Worm (Caenorhabditis elegans) whole organism, L4 larva: Measurements from ENCODE around the gene B0034.4.

Experiments used
- D1046.2 ChIP-seq: fragments of 200-800 bp; sonication (Bioruptor generic); IDR thresholded peaks from 2 replicates; pipeline ENCODE4 v1.3.6; 2022; ENCODE audit warnings: missing genetic modification characterization, missing compliant biosample characterization
- F49E8.2 ChIP-seq: sonication (generic microtip); optimal IDR thresholded peaks from 2 replicates; lab custom pipeline; 2016; ENCODE audit warnings: missing compliant biosample characterization, mild to moderate bottlenecking, missing genetic modification characterization, borderline replicate concordance
- Y105C5A.15 ChIP-seq: fragments of 200-800 bp; sonication (Bioruptor generic); IDR thresholded peaks from 2 replicates; pipeline ENCODE4 v1.3.6; 2022; ENCODE audit warnings: missing genetic modification characterization, missing compliant biosample characterization
- Y48G9A.11 ChIP-seq: fragments of 200-800 bp; sonication (Bioruptor generic); IDR thresholded peaks from 2 replicates; pipeline ENCODE4 v1.3.6; 2022; ENCODE audit warnings: missing genetic modification reagents, missing genetic modification characterization, missing compliant biosample characterization
- Y5F2A.4 ChIP-seq: fragments of 200-800 bp; sonication (Bioruptor generic); optimal IDR thresholded peaks from 2 replicates; lab custom pipeline; 2018; ENCODE audit warnings: mild to moderate bottlenecking, missing genetic modification characterization, missing compliant biosample characterization
- aha-1 ChIP-seq: fragments of 150-350 bp; peaks from one replicate; lab custom pipeline; 2014; ENCODE audit warnings: missing biosample characterization, missing genetic modification characterization
- arid-1 ChIP-seq: fragments of 200-800 bp; sonication (Bioruptor generic); conservative IDR thresholded peaks from 2 replicates; pipeline ENCODE4 v1.3.6; 2022; ENCODE audit warnings: missing genetic modification reagents, missing genetic modification characterization, missing compliant biosample characterization
- ctbp-1 ChIP-seq: fragments of 200-800 bp; sonication (Bioruptor generic); IDR thresholded peaks from 2 replicates; pipeline ENCODE4 v1.3.6; 2022; ENCODE audit warnings: missing genetic modification reagents, missing genetic modification characterization, missing compliant biosample characterization
- daf-12 ChIP-seq: fragments of 150-350 bp; optimal IDR thresholded peaks from 2 replicates; lab custom pipeline; 2014; ENCODE audit warnings: missing biosample characterization, missing genetic modification reagents, missing genetic modification characterization
- daf-16 ChIP-seq, 3 experiments: sonication (generic microtip); optimal IDR thresholded peaks; 2 replicates each; lab custom pipeline; 2016 to 2017; ENCODE audit warnings: missing genetic modification characterization in 3 of 3, missing genetic modification reagents in 3 of 3, mild to moderate bottlenecking in 2 of 3, missing compliant biosample characterization in 2 of 3, missing biosample characterization in 1 of 3, moderate library complexity in 1 of 3
- daf-19 ChIP-seq: fragments of 200-800 bp; sonication (Bioruptor generic); conservative IDR thresholded peaks from 2 replicates; pipeline ENCODE4 v1.3.6; 2022; ENCODE audit warnings: missing genetic modification characterization, missing compliant biosample characterization
- dve-1 ChIP-seq: sonication (generic microtip); optimal IDR thresholded peaks from 2 replicates; lab custom pipeline; 2017; ENCODE audit warnings: antibody characterized with exemption, mild to moderate bottlenecking, missing genetic modification characterization, missing compliant biosample characterization; ENCODE audit not compliant: insufficient read depth
- egl-27 ChIP-seq: sonication (generic microtip); optimal IDR thresholded peaks from 3 replicates; lab custom pipeline; 2017; ENCODE audit warnings: missing biosample characterization, missing genetic modification reagents, missing genetic modification characterization
- fkh-10 ChIP-seq: fragments of 150-350 bp; optimal IDR thresholded peaks from 2 replicates; lab custom pipeline; 2014; ENCODE audit warnings: missing biosample characterization, missing genetic modification reagents, missing genetic modification characterization
- fos-1 ChIP-seq: fragments of 150-350 bp; optimal IDR thresholded peaks from 2 replicates; lab custom pipeline; 2014; ENCODE audit warnings: missing biosample characterization, missing genetic modification characterization
- hif-1 ChIP-seq, 2 experiments: sonication (generic microtip); optimal IDR thresholded peaks; 2 replicates each; lab custom pipeline; 2016 to 2017; ENCODE audit warnings: missing compliant biosample characterization in 2 of 2, missing genetic modification characterization in 2 of 2, missing genetic modification reagents in 2 of 2, missing genotype in 2 of 2, mild to moderate bottlenecking in 1 of 2
- hlh-11 ChIP-seq: fragments of 200-800 bp; sonication (Bioruptor generic); optimal IDR thresholded peaks from 2 replicates; lab custom pipeline; 2018; ENCODE audit warnings: mild to moderate bottlenecking, missing genetic modification characterization, missing compliant biosample characterization
- hlh-30 ChIP-seq: sonication (generic microtip); optimal IDR thresholded peaks from 2 replicates; lab custom pipeline; 2017; ENCODE audit warnings: antibody characterized with exemption, mild to moderate bottlenecking, missing genetic modification characterization, missing compliant biosample characterization; ENCODE audit not compliant: insufficient read depth
- lin-38 ChIP-seq: fragments of 200-800 bp; sonication (Bioruptor generic); IDR thresholded peaks from 2 replicates; pipeline ENCODE4 v1.3.6; 2022; ENCODE audit warnings: missing genetic modification reagents, missing genetic modification characterization, missing compliant biosample characterization
- lir-3 ChIP-seq: sonication (generic microtip); optimal IDR thresholded peaks from 2 replicates; lab custom pipeline; 2016; ENCODE audit warnings: mild to moderate bottlenecking, missing genetic modification characterization, missing compliant biosample characterization
- lsy-2 ChIP-seq, 2 experiments: fragments of 150-350 bp in 1 of 2; sonication (generic microtip) in 1 of 2; optimal IDR thresholded peaks; 2 replicates each; lab custom pipeline; 2014 to 2017; ENCODE audit warnings: missing biosample characterization in 2 of 2, missing genetic modification characterization in 2 of 2
- madf-5 ChIP-seq, 2 experiments: fragments of 200-800 bp; sonication (Bioruptor generic); IDR thresholded peaks; 2 replicates each; pipeline ENCODE4 v1.3.6; 2022; ENCODE audit warnings: missing compliant biosample characterization in 2 of 2, missing genetic modification characterization in 2 of 2
- mep-1 ChIP-seq: fragments of 150-350 bp; sonication (generic microtip); optimal IDR thresholded peaks from 3 replicates; lab custom pipeline; 2014; ENCODE audit warnings: missing biosample characterization, missing genetic modification characterization
- mes-2 ChIP-seq: sonication (generic microtip); optimal IDR thresholded peaks from 2 replicates; lab custom pipeline; 2016; ENCODE audit warnings: missing genotype, mild to moderate bottlenecking, missing genetic modification characterization, missing compliant biosample characterization; ENCODE audit not compliant: poor library complexity, severe bottlenecking
- mxl-2 ChIP-seq: fragments of 200-800 bp; sonication (Bioruptor generic); conservative IDR thresholded peaks from 2 replicates; pipeline ENCODE4 v1.3.6; 2022; ENCODE audit warnings: missing genetic modification reagents, missing genetic modification characterization, missing compliant biosample characterization
- nhr-102 ChIP-seq: sonication (generic microtip); optimal IDR thresholded peaks from 2 replicates; lab custom pipeline; 2016; ENCODE audit warnings: mild to moderate bottlenecking, missing genetic modification characterization, moderate library complexity, missing compliant biosample characterization
- nhr-11 ChIP-seq: fragments of 150-350 bp; optimal IDR thresholded peaks from 2 replicates; lab custom pipeline; 2014; ENCODE audit warnings: missing biosample characterization, missing genetic modification characterization
- nhr-111 ChIP-seq: fragments of 200-800 bp; sonication (Bioruptor generic); optimal IDR thresholded peaks from 2 replicates; lab custom pipeline; 2018; ENCODE audit warnings: mild to moderate bottlenecking, missing genetic modification characterization, missing compliant biosample characterization
- nhr-76 ChIP-seq: fragments of 150-350 bp; optimal IDR thresholded peaks from 2 replicates; lab custom pipeline; 2014; ENCODE audit warnings: missing biosample characterization, missing genetic modification characterization
- nhr-77 ChIP-seq: fragments of 150-350 bp; optimal IDR thresholded peaks from 2 replicates; lab custom pipeline; 2014; ENCODE audit warnings: missing biosample characterization, missing genetic modification characterization
- pha-4 ChIP-seq, 2 experiments: fragments of 150-350 bp in 1 of 2; fragments of 200-800 bp in 1 of 2; sonication (Bioruptor generic) in 1 of 2; IDR thresholded peaks in 1 of 2; optimal IDR thresholded peaks in 1 of 2; 2 replicates each; pipeline versions ENCODE4 v1.3.6 to Lab custom; 2014 to 2022; ENCODE audit warnings: missing genetic modification characterization in 2 of 2, missing genetic modification reagents in 2 of 2, missing biosample characterization in 1 of 2, missing compliant biosample characterization in 1 of 2
- rbr-2 ChIP-seq: sonication (generic microtip); optimal IDR thresholded peaks from 2 replicates; lab custom pipeline; 2016; ENCODE audit warnings: missing genotype, missing genetic modification characterization, missing compliant biosample characterization
- sdz-12 ChIP-seq: fragments of 200-800 bp; sonication (Bioruptor generic); optimal IDR thresholded peaks from 2 replicates; lab custom pipeline; 2018; ENCODE audit warnings: mild to moderate bottlenecking, missing genetic modification characterization, missing compliant biosample characterization
- set-16 ChIP-seq: fragments of 200-800 bp; sonication (Bioruptor generic); IDR thresholded peaks from 2 replicates; pipeline ENCODE4 v1.3.6; 2022; ENCODE audit warnings: missing genetic modification reagents, missing genetic modification characterization, missing compliant biosample characterization
- skn-1 ChIP-seq: fragments of 150-350 bp; optimal IDR thresholded peaks from 2 replicates; lab custom pipeline; 2014; ENCODE audit warnings: missing biosample characterization, missing genetic modification characterization
- tra-1 ChIP-seq: fragments of 200-800 bp; sonication (Bioruptor generic); IDR thresholded peaks from 2 replicates; pipeline ENCODE4 v1.3.6; 2022; ENCODE audit warnings: missing genetic modification reagents, missing genetic modification characterization, missing compliant biosample characterization
- zfp-3 ChIP-seq: fragments of 200-800 bp; sonication (Bioruptor generic); conservative IDR thresholded peaks from 2 replicates; pipeline ENCODE4 v1.3.6; 2022; ENCODE audit warnings: missing genetic modification reagents, missing genetic modification characterization, missing compliant biosample characterization

B0034.4 gene

DNA sequence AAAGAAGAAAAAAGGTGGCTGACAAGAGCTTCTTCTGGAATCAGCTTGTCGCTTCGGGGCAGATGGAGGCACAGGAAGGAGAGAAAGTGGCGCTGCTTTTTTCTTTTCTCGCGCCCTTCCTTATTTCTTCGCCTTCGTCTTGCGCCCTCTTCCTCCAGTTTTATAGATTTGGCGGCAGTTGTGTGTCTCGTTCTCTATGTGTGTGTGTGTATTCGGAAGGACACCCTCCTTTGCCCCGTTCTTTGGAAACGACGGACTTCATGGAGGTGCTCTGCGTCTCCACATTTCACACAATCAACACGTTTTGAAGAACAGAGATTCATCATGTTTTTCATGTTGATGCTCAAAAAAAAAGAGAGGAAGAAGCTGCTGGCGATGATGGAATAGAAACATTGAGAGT, 20.6 kb downstream of the B0034.4 start (continued):
- TF ChIP-seq D1046.2 (GFP tag; lab: Robert Waterston, UW): no peak

DNA sequence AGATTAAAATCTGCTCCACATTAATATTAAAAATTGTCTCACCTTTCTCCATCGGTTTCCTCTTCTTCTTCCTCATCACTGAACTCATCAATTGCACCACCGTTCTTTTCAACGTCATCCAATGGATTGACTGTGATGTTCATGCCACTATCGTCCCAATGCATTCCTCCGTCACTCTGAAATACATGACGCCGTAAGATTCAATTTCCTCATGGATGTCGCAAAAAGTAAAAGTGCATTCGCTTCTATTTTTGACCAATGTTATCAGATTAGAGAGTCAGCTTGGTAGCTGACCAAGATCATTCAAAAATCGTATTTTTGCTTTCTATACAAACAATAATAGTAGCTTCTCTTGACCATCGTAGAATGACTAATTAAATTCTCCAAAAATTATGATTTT, 22.9 kb downstream of the B0034.4 start:
- no peak for TF ChIP-seq hlh-30 (tag; lab: Kevin White, UChicago)
- TF ChIP-seq Y5F2A.4: no peak
- TF ChIP-seq mes-2: no peak
- TF ChIP-seq ctbp-1 (GFP tag; lab: Robert Waterston, UW): 0 out of 2 replicates have a peak, but pooled peaks have one; percentile 42
- TF ChIP-seq sdz-12: no peak
- TF ChIP-seq aha-1: peak; percentile 37
- no peak for TF ChIP-seq mxl-2 (GFP tag; lab: Robert Waterston, UW)

DNA sequence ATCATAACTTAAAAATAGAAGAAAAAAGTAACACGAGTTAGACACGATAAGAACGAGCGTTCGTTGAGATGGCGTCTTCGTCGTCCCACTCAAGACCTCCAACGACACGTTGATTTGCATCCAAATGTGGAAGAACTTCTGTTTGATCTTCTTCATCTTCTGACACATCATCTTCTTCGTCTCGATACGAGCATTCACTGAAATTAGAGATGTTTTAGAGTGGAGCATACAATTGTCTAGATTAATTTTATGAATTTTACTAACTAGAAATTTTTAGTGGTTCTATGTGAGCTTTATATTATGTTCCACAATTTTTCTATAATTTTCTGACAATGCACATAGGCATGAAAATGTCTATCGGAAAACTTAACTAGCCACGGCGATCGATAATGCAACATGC, 23.5 kb downstream of the B0034.4 start:
- TF ChIP-seq tra-1: no peak
- TF ChIP-seq aha-1: peak; percentile 63

DNA sequence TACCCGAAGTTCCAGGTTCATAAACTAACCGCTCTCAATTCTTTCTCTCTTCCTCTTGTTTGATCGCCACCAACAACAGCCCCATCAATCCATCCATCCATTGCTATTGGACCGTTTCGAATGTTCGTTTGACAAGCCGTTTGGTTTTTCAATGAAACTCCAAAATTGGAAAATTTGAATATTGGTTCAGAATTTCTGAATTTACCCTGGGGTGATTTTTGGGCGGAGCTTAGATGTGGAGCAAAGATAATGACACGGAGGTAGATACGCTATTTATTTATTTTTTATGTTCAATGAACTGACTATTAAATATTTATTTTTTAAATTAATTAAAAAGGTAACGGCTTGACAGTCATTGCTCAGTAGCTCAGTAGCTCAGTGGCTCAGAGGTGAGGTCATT, 25.1 kb downstream of the B0034.4 start, which contains the start of gene B0034.2:
Gene B0034.2 (minus strand): TSS at position 101 of the 400 bp plus-strand sequence.
- TF ChIP-seq egl-27 (tag; lab: Kevin White, UChicago): no peak
- TF ChIP-seq aha-1: peak; percentile 41
- TF ChIP-seq lin-38 (GFP tag; lab: Robert Waterston, UW): 0 out of 2 replicates have a peak, but pooled peaks have one; percentile 21

DNA sequence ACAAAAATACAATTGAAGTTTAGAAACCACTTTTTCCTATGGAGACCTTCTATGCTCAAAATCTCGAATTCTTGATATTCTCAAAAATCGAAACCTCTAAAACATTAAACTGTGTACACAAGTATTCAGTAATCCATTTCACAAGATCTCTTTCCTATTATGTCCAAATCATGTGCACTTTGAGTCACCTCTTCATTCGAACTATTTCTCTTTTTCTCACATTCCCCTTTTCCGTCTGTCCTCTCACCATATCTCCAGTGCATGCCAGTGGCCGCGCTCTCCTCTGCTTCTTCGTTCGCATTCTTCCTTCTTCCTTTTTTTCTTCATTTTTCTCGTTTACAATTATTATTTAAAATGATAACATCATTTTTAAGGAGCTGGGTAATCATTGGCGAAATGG, 26.7 kb downstream of the B0034.4 start, which contains the start of gene F28B12.1:
Gene F28B12.1 (plus strand): TSS at position 335 of the 400 bp plus-strand sequence.
- TF ChIP-seq hlh-30 (tag; lab: Kevin White, UChicago) (peak; percentile 78), lsy-2 (tag; optimal IDR thresholded peaks at IDR 0.05; lab: Kevin White, UChicago) (peak in 1 of 2 experiments; percentile 35), set-16 (no peak), nhr-102 (tag; lab: Kevin White, UChicago) (no peak), F49E8.2 (tag; lab: Kevin White, UChicago) (no peak), mep-1 (tag; lab: Kevin White, UChicago) (peak; percentile 14), daf-19 (GFP tag; lab: Robert Waterston, UW) (no peak), dve-1 (peak; percentile 28), fkh-10 (GFP tag; lab: Kevin White, UChicago) (peak; percentile 16), rbr-2 (tag; lab: Kevin White, UChicago) (peak; percentile 10), lir-3 (tag; lab: Kevin White, UChicago) (no peak)

DNA sequence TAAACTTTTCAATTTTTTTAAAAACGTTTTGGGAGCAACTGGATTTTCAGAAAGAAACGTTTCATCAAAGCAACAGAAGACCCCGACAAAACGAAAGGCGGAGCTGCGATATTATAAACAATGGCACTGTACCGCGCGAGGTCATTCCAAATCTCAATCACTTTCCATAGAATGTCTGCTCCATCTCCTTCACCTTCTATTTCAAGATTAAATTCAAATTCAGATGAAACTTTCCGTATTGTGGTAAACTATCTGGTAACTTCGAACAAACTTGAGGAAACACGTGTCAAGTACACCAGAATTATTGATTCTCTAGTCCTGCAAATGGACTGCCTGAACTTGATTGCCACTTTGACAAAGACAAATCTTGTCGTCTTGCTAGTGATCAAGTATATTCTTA, 28.5 kb downstream of the B0034.4 start, which contains the start of gene F28B12.6:
Gene F28B12.6 (plus strand): TSS at position 49 of the 400 bp plus-strand sequence.
- 0 out of 4 replicates have a peak, but pooled peaks of 1 of the 2 experiments have one; percentile 20 for TF ChIP-seq madf-5 (GFP tag; IDR thresholded peaks at IDR 0.05; lab: Robert Waterston, UW)
- TF ChIP-seq Y48G9A.11: no peak
- 0 out of 2 replicates have a peak, but pooled peaks have one; percentile 17 for TF ChIP-seq zfp-3 (GFP tag; lab: Robert Waterston, UW)
- peak in 1 of 2 experiments; percentile 9 for TF ChIP-seq hif-1 (tag; optimal IDR thresholded peaks at IDR 0.05; lab: Kevin White, UChicago)
- no peak for TF ChIP-seq nhr-11 (tag; lab: Kevin White, UChicago)
- no peak for TF ChIP-seq fos-1 (tag; lab: Kevin White, UChicago)

DNA sequence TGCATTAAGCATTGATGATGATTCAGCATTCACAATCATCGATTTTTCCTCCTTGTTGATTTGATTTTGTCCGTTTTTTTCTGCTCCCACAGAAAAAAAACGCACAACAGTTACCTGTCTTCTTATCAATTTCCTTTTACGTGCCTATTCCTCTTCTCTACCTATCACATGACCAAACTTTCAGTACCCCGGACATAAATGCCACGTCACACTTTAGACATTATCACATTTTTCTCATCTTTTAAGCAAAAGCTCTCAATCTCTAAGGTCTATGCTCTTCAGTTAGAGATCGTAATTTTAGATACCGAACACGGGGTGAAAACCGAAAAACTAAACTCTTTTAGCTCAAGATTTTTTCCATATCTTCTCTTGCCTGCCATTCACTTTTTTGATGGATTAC, 33.3 kb downstream of the B0034.4 start:
- TF ChIP-seq pha-4 (GFP tag; IDR thresholded peaks at IDR 0.05; lab: Robert Waterston, UW): no peak
- no peak for TF ChIP-seq pha-4 (tag; optimal IDR thresholded peaks at IDR 0.05; lab: Kevin White, UChicago)
- no peak for TF ChIP-seq daf-16 (GFP tag; optimal IDR thresholded peaks at IDR 0.05; lab: Kevin White, UChicago)
- TF ChIP-seq daf-16 (tag; optimal IDR thresholded peaks at IDR 0.05; lab: Kevin White, UChicago): peak; percentile 90
- TF ChIP-seq skn-1 (tag; lab: Kevin White, UChicago): no peak
- TF ChIP-seq mes-2: peak; percentile 22
- no peak for TF ChIP-seq daf-12
- TF ChIP-seq nhr-77 (tag; lab: Kevin White, UChicago): peak; percentile 73
- no peak for TF ChIP-seq lir-3 (tag; lab: Kevin White, UChicago)
- TF ChIP-seq hif-1 (tag; optimal IDR thresholded peaks at IDR 0.05; lab: Kevin White, UChicago): peak in 1 of 2 experiments; percentile 66
- TF ChIP-seq D1046.2 (GFP tag; lab: Robert Waterston, UW): no peak
- TF ChIP-seq hlh-11 (tag; lab: Kevin White, UChicago): peak; percentile 74
- TF ChIP-seq nhr-111: no peak
- TF ChIP-seq set-16: no peak
- TF ChIP-seq rbr-2 (tag; lab: Kevin White, UChicago): no peak
- TF ChIP-seq Y105C5A.15 (GFP tag; lab: Robert Waterston, UW): no peak
- TF ChIP-seq nhr-76 (tag; lab: Kevin White, UChicago): no peak
- no peak for TF ChIP-seq arid-1 (GFP tag; lab: Robert Waterston, UW)
